Worm (Caenorhabditis elegans): ENCODE data around the gene F26G1.15.

DNA sequence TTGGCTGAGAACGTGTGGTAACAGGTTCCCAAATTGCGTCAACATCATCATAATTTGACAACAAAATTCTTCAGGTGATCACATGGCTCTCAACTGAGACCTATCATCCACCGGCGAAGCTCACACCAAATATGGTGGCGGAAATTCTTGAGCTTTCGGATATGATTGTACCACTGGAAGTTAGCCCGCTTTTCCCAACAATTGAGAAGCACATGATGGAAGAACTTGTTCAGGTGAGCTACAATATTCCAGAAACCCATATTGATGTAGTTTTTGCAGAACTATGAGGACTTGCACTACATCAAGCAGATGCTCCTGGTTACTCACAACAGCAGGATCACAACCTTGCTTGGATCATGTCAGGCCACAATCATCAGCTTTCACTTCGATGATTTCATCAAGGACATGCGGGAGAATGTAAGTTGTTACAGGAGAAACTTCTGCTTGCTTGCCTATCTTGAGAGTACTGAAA lies 37.8 kb upstream of the F26G1.15 start, which contains the start of gene F41C3.1:
- TF ChIP-seq aly-2 (tag; optimal IDR thresholded peaks at IDR 0.05): no peak
- TF ChIP-seq nhr-237 (tag; optimal IDR thresholded peaks at IDR 0.05): no peak

All from whole organism, L2 larva.